Worm (Caenorhabditis elegans) whole organism, L4/young adult: ENCODE measurements around the gene his-1.
"Not testable (repeated sequence)": the region's sequence is repeated elsewhere in the genome, so short reads cannot be mapped to it uniquely, and the experiment has no call there.

Experiments used
- W03F9.2 ChIP-seq: fragments of 150-350 bp; optimal IDR thresholded peaks from 2 replicates; lab custom pipeline; 2014; ENCODE audit warnings: missing biosample characterization, missing genetic modification characterization
- dao-5 ChIP-seq: sonication (generic microtip); optimal IDR thresholded peaks from 2 replicates; lab custom pipeline; 2016; ENCODE audit warnings: missing genotype, missing genetic modification characterization, moderate library complexity, missing compliant biosample characterization
- him-1 ChIP-seq: sonication (generic microtip); optimal IDR thresholded peaks from 2 replicates; lab custom pipeline; 2016; ENCODE audit warnings: missing genotype, missing genetic modification reagents, missing genetic modification characterization, missing compliant biosample characterization

his-1 gene

DNA sequence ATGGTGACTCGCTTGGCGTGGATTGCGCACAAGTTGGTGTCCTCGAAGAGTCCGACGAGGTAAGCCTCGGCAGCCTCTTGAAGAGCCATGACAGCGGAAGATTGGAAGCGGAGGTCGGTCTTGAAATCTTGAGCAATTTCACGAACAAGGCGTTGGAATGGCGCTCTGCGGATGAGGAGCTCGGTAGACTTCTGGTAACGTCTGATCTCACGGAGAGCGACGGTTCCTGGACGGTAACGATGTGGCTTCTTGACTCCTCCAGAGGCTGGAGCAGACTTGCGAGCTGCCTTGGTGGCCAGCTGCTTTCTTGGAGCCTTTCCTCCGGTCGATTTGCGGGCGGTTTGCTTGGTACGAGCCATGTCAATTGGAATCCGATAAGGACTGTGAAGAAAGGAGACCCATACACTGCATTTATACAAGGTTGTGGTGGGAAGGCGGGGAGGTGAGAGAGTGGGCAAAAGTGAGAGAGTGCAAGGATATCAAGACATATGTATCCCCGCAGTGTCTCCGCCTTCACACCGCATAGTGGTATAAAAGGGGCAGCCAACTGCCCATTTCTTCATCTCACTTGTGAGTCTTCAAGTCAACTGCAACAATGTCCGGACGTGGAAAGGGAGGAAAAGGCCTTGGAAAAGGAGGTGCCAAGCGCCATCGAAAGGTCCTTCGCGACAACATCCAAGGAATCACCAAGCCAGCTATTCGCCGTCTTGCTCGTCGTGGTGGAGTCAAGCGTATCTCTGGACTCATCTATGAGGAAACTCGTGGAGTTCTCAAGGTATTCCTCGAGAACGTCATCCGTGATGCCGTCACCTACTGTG is at the start of gene his-1, which contains the start of gene his-2:
his-1 (plus strand) TSS at position 596 of the 818 bp plus-strand sequence.
his-2 (minus strand) TSS at position 359 of the 818 bp plus-strand sequence.
- TF ChIP-seq W03F9.2, dao-5, him-1 (tag; lab: Kevin White, UChicago): not testable (repeated sequence)

- TF ChIP-seq him-1 (tag; lab: Kevin White, UChicago), result no peak
- no peak for TF ChIP-seq W03F9.2 (tag; lab: Kevin White, UChicago)
- no peak for TF ChIP-seq dao-5 (tag; lab: Kevin White, UChicago)
These were observed 45.6 kb upstream of the his-1 start, which contains the start of the genes C06C6.9 and C06C6.8 for ce11 chrV:15996655-15997186. Gene C06C6.9 (minus strand): TSS chrV:15996755. Gene C06C6.8 (plus strand): TSS chrV:15997136.

- TF ChIP-seq him-1 (tag; lab: Kevin White, UChicago), result no peak
- TF ChIP-seq dao-5 (tag; lab: Kevin White, UChicago), result no peak
- no peak for TF ChIP-seq W03F9.2 (tag; lab: Kevin White, UChicago)
These were observed 41.9 kb upstream of the his-1 start, which contains the start of gene nhr-50 for ce11 chrV:16000433-16000832. Gene nhr-50 (minus strand): TSS chrV:16000631.

- TF ChIP-seq W03F9.2 (tag; lab: Kevin White, UChicago) (no peak), him-1 (tag; lab: Kevin White, UChicago) (no peak), dao-5 (tag; lab: Kevin White, UChicago) (no peak)
These were observed 40.0 kb upstream of the his-1 start, which contains the start of gene nhr-63 for ce11 chrV:16002288-16002687. Gene nhr-63 (plus strand): TSS chrV:16002588.

ce11 chrV:16007505-16007904 is 34.8 kb upstream of the his-1 start, which contains the start of gene str-231:
Gene str-231 (minus strand): TSS chrV:16007605.
- TF ChIP-seq him-1 (tag; lab: Kevin White, UChicago) (no peak), dao-5 (tag; lab: Kevin White, UChicago) (no peak), W03F9.2 (tag; lab: Kevin White, UChicago) (no peak)

DNA sequence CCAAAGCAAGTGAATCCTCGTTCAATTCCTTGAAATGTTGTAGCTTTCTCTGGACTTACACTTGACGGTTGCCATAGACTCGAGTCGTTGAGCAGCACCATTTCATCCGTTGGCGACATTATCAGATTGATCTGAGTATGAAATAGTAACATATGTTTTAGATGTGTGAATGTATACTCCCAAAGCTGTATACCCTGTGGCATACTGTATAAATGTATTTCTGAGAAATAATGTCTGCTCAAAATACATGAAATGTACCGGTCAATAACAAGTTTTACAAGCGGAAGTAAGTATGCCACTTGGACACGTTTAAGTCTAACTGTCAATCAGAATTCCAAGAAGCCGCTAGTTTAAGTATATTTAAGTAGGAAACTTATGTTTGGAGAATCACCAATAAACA is 32.8 kb upstream of the his-1 start, which contains the start of gene str-233:
str-233 (minus strand) TSS at position 101 of the 400 bp plus-strand sequence.
- TF ChIP-seq W03F9.2 (tag; lab: Kevin White, UChicago) (no peak), him-1 (tag; lab: Kevin White, UChicago) (no peak), dao-5 (tag; lab: Kevin White, UChicago) (no peak)

DNA sequence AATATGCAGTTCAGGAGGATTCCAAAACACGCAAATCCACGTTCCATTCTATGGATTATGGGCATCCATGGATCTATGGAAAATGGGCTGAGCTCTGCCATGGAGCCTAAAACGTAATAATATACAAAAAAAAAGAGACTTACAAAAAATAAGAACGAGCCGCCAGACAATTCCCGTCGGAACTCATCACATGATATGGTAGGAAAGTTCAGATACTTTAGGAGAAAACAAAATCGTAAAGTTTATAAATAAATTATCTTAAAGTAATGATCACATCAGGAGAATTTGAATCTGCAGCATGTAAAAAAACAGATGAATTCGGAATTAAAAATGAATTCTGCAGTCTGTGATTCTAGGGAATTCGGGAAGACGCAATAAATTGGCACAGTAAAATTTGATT is 26.7 kb upstream of the his-1 start, which contains the start of gene str-232:
str-232 (minus strand) TSS at position 101 of the 400 bp plus-strand sequence.
- TF ChIP-seq him-1 (tag; lab: Kevin White, UChicago), result no peak
- no peak for TF ChIP-seq W03F9.2 (tag; lab: Kevin White, UChicago)
- no peak for TF ChIP-seq dao-5 (tag; lab: Kevin White, UChicago)

- TF ChIP-seq W03F9.2 (tag; lab: Kevin White, UChicago) (no peak), dao-5 (tag; lab: Kevin White, UChicago) (no peak), him-1 (tag; lab: Kevin White, UChicago) (no peak)
These were observed 25.3 kb upstream of the his-1 start for ce11 chrV:16016977-16017376.

DNA sequence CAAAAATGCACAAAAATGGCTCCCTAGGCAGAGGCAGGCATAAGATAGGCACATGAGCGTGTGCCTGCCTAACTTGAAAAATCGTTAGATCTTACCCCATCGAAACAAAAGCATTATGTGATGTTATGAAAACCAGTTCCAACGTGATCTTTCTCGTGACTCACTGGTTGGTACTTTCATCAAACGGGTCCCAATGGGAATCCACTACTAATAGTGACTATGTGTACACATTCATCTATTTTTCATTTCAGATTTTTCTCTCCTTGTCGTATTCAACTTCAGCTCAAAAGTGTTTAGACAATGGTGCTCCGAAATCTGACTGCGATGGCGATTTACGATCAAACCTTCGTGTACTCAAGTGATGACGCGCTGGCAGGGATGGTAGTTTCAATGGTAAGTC is 24.6 kb upstream of the his-1 start, which contains the start of gene srx-43:
srx-43 (plus strand) TSS at position 301 of the 400 bp plus-strand sequence.
- TF ChIP-seq W03F9.2 (tag; lab: Kevin White, UChicago) (no peak), dao-5 (tag; lab: Kevin White, UChicago) (no peak)

DNA sequence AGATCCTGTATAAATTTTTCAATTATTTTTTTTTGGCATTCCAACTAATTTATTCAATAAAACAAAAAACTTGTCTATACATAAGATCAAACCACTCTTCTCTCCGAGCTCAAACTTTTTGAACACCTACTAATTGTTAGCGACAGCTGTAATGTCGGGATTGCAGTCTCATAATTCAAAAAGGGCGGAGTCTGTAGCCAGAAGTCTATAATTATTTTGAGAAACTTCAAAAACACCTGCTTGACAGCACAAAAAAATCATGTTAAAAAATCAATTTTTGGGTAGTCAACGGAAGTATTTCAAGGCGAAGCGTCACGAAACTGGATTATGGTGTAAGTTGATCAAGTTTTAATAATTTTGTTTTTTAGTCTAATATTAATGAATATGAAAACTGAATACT is 22.3 kb upstream of the his-1 start, which contains the start of gene srx-44:
srx-44 (plus strand) TSS at position 301 of the 400 bp plus-strand sequence.
- TF ChIP-seq W03F9.2 (tag; lab: Kevin White, UChicago), result no peak
- TF ChIP-seq him-1 (tag; lab: Kevin White, UChicago), result no peak
- no peak for TF ChIP-seq dao-5 (tag; lab: Kevin White, UChicago)

DNA sequence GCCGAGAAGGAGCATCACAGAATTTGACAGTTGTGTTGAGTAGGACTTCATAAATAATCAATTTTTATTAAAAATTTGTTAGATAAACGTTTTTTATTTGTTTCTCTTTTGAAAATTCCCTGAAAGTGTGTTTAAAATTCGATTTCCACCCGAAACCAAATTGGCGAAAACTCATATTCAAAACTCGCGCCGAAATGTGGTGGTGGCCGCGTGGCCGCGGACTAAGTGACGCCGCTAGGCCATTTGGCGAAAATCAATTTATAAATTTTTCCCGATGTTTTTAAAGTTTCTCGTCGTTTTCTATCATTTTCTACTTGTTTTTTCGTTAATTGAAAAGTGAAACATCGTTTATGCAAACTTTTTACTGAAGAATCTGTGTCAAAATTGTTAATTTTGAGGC is 19.7 kb upstream of the his-1 start:
- TF ChIP-seq dao-5 (tag; lab: Kevin White, UChicago), result no peak
- TF ChIP-seq W03F9.2 (tag; lab: Kevin White, UChicago), result no peak
- no peak for TF ChIP-seq him-1 (tag; lab: Kevin White, UChicago)

- TF ChIP-seq dao-5 (tag; lab: Kevin White, UChicago) (no peak), him-1 (tag; lab: Kevin White, UChicago) (no peak)
These were observed 19.3 kb upstream of the his-1 start, which contains the start of gene cwc-15 for ce11 chrV:16023051-16023450. Gene cwc-15 (plus strand): TSS chrV:16023351.

DNA sequence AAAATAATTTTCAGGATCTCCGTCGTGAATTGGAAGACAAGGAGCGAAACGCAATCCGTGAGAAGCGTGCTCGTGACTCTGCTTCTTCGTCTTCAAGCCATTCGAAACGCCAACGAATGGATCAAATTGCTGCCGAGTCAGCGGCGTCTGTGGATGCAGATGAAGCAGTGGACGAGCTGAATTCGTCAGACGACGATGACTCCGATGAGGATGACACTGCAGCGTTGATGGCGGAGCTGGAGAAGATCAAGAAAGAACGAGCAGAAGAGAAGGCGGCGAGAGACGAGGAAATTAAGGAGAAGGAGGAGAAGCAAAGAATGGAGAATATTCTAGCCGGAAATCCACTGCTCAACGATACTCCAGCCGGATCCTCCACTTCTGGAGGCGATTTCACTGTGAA is 18.8 kb upstream of the his-1 start:
- no peak for TF ChIP-seq W03F9.2 (tag; lab: Kevin White, UChicago)
- TF ChIP-seq him-1 (tag; lab: Kevin White, UChicago), result no peak
- no peak for TF ChIP-seq dao-5 (tag; lab: Kevin White, UChicago)
